Worm (Caenorhabditis elegans) whole organism, L1 larva: ENCODE measurements around the gene nhr-115.

ENCODE experiments used
- ceh-90 ChIP-seq: sonication (generic microtip); optimal IDR thresholded peaks from 2 replicates; lab custom pipeline; 2016; ENCODE audit warnings: missing genetic modification characterization, missing compliant biosample characterization
- fkh-4 ChIP-seq: sonication (generic microtip); optimal IDR thresholded peaks from 2 replicates; lab custom pipeline; 2016; ENCODE audit warnings: missing compliant biosample characterization, missing genetic modification characterization, borderline replicate concordance
- nhr-11 ChIP-seq: fragments of 150-350 bp; optimal IDR thresholded peaks from 2 replicates; lab custom pipeline; 2014; ENCODE audit warnings: missing biosample characterization, missing genetic modification characterization
- zip-4 ChIP-seq: fragments of 200-800 bp; sonication (Bioruptor generic); optimal IDR thresholded peaks from 2 replicates; lab custom pipeline; 2018; ENCODE audit warnings: mild to moderate bottlenecking, missing genetic modification characterization, moderate library complexity, missing compliant biosample characterization

ce11 chrV:2294577-2294976 is 2.2 kb downstream of the nhr-115 start, which contains the start of gene nhr-226:
- no peak for TF ChIP-seq ceh-90 (tag; lab: Kevin White, UChicago)
- no peak for TF ChIP-seq zip-4 (GFP tag; lab: Kevin White, UChicago)
- no peak for TF ChIP-seq nhr-11 (tag; lab: Kevin White, UChicago)
- TF ChIP-seq fkh-4 (tag; lab: Kevin White, UChicago) = no peak
